Fruit fly (Drosophila melanogaster) whole organism, embryonic: ENCODE measurements around the gene CG4820.

Experiments used
- Atf6 ChIP-seq: fragments of 200-800 bp; sonication (Bioruptor generic); IDR thresholded peaks from 2 replicates; pipeline ENCODE4 v1.3.6; 2022; ENCODE audit warnings: missing biosample characterization, missing genetic modification characterization
- CG10209 ChIP-seq: fragments of 200-800 bp; sonication (Bioruptor generic); optimal IDR thresholded peaks from 3 replicates; lab custom pipeline; 2017; ENCODE audit warnings: missing biosample characterization, mild to moderate bottlenecking, missing genetic modification characterization, missing genetic modification reagents
- CG10366 ChIP-seq: fragments of 200-800 bp; sonication (Bioruptor generic); IDR thresholded peaks from 2 replicates; pipeline ENCODE4 v1.3.6; 2022; ENCODE audit warnings: missing biosample characterization, missing genetic modification characterization
- CG12219 ChIP-seq: fragments of 200-800 bp; sonication (Bioruptor generic); optimal IDR thresholded peaks from 3 replicates; lab custom pipeline; 2018; ENCODE audit warnings: missing biosample characterization, mild to moderate bottlenecking, missing genetic modification characterization
- CG12236 ChIP-seq: fragments of 200-800 bp; sonication (Bioruptor generic); optimal IDR thresholded peaks from 2 replicates; lab custom pipeline; 2016; ENCODE audit warnings: missing biosample characterization, missing genetic modification characterization
- CG14860 ChIP-seq: fragments of 200-800 bp; sonication (Bioruptor generic); IDR thresholded peaks from 3 replicates; pipeline ENCODE4 v1.3.6; 2022; ENCODE audit warnings: missing biosample characterization, missing genetic modification characterization; ENCODE audit not compliant: partially characterized antibody
- CG15011 ChIP-seq: fragments of 200-800 bp; sonication (Bioruptor generic); optimal IDR thresholded peaks from 3 replicates; lab custom pipeline; 2018; ENCODE audit warnings: missing biosample characterization, mild to moderate bottlenecking, missing genetic modification characterization
- CG17328 ChIP-seq: fragments of 200-800 bp; sonication (Bioruptor generic); IDR thresholded peaks from 2 replicates; pipeline ENCODE4 v1.3.6; 2022; ENCODE audit warnings: missing biosample characterization, missing genetic modification characterization
- CG17802 ChIP-seq: fragments of 200-800 bp; sonication (Bioruptor generic); optimal IDR thresholded peaks from 2 replicates; lab custom pipeline; 2018; ENCODE audit warnings: missing biosample characterization, mild to moderate bottlenecking, missing genetic modification characterization, moderate library complexity
- CG17829 ChIP-seq: fragments of 200-800 bp; optimal IDR thresholded peaks from 2 replicates; lab custom pipeline; 2019; ENCODE audit warnings: missing biosample characterization, mild to moderate bottlenecking, missing genetic modification characterization, moderate library complexity
- CG2129 ChIP-seq: fragments of 200-800 bp; sonication (Bioruptor generic); IDR thresholded peaks from 2 replicates; pipeline ENCODE4 v1.3.6; 2022; ENCODE audit warnings: missing biosample characterization, missing genetic modification characterization; ENCODE audit not compliant: partially characterized antibody
- CG30431 ChIP-seq: fragments of 200-800 bp; sonication (Bioruptor generic); optimal IDR thresholded peaks from 2 replicates; lab custom pipeline; 2017; ENCODE audit warnings: missing biosample characterization, missing genetic modification characterization
- CG3065 ChIP-seq: fragments of 200-800 bp; sonication (Bioruptor generic); optimal IDR thresholded peaks from 2 replicates; lab custom pipeline; 2016; ENCODE audit warnings: missing biosample characterization, missing genetic modification characterization
- CG31388 ChIP-seq: fragments of 200-800 bp; sonication (Bioruptor generic); optimal IDR thresholded peaks from 2 replicates; lab custom pipeline; 2016; ENCODE audit warnings: missing biosample characterization, missing genetic modification characterization
- CG3163 ChIP-seq: fragments of 200-800 bp; sonication (Bioruptor generic); optimal IDR thresholded peaks from 3 replicates; lab custom pipeline; 2016; ENCODE audit warnings: missing biosample characterization, missing genetic modification characterization
- CG33213 ChIP-seq: fragments of 200-800 bp; sonication (Bioruptor generic); optimal IDR thresholded peaks from 3 replicates; lab custom pipeline; 2016; ENCODE audit warnings: missing biosample characterization, missing genetic modification characterization
- CG34422 ChIP-seq: fragments of 200-800 bp; sonication (Bioruptor generic); IDR thresholded peaks from 3 replicates; pipeline ENCODE4 v1.3.6; 2022; ENCODE audit warnings: missing biosample characterization, missing genetic modification characterization
- CG6813 ChIP-seq: fragments of 200-800 bp; sonication (Bioruptor generic); optimal IDR thresholded peaks from 2 replicates; lab custom pipeline; 2017; ENCODE audit warnings: missing biosample characterization, missing genetic modification characterization, mild to moderate bottlenecking, moderate library complexity, missing genetic modification reagents
- CG8478 ChIP-seq: fragments of >200 bp; optimal IDR thresholded peaks from 2 replicates; lab custom pipeline; 2018
- CG9215 ChIP-seq: fragments of 200-800 bp; sonication (Bioruptor generic); IDR thresholded peaks from 2 replicates; pipeline ENCODE4 v1.3.6; 2022; ENCODE audit warnings: missing biosample characterization, missing genetic modification characterization
- CG9797 ChIP-seq: fragments of 200-800 bp; sonication (Bioruptor generic); optimal IDR thresholded peaks from 3 replicates; lab custom pipeline; 2018; ENCODE audit warnings: missing biosample characterization, mild to moderate bottlenecking, missing genetic modification characterization
- CrebB ChIP-seq: fragments of 200-800 bp; sonication (Bioruptor generic); optimal IDR thresholded peaks from 3 replicates; lab custom pipeline; 2018; ENCODE audit warnings: missing biosample characterization, mild to moderate bottlenecking, missing genetic modification characterization
- D19A ChIP-seq: fragments of 200-800 bp; optimal IDR thresholded peaks from 3 replicates; lab custom pipeline; 2019; ENCODE audit warnings: missing biosample characterization, mild to moderate bottlenecking, missing genetic modification characterization, moderate library complexity
- ERR ChIP-seq: fragments of 200-800 bp; sonication (Bioruptor generic); optimal IDR thresholded peaks from 2 replicates; lab custom pipeline; 2016; ENCODE audit warnings: missing biosample characterization, missing genetic modification characterization
- Hand ChIP-seq: fragments of 200-800 bp; sonication (Bioruptor generic); optimal IDR thresholded peaks from 2 replicates; lab custom pipeline; 2017; ENCODE audit warnings: mild to moderate bottlenecking, missing biosample characterization, missing genetic modification reagents, missing genetic modification characterization
- Hr78 ChIP-seq, 2 experiments: fragments of 200-800 bp in 1 of 2; fragments of >200 bp in 1 of 2; sonication (Bioruptor generic) in 1 of 2; optimal IDR thresholded peaks; 2 replicates each; lab custom pipeline; 2017 to 2019; ENCODE audit warnings: missing biosample characterization in 2 of 2, missing genetic modification characterization in 2 of 2, mild to moderate bottlenecking in 1 of 2, moderate library complexity in 1 of 2
- NK7.1 ChIP-seq: fragments of 200-800 bp; sonication (Bioruptor generic); optimal IDR thresholded peaks from 3 replicates; lab custom pipeline; 2016; ENCODE audit warnings: missing biosample characterization, missing genetic modification characterization
- Rx ChIP-seq: fragments of 200-800 bp; sonication (Bioruptor generic); IDR thresholded peaks from 2 replicates; pipeline ENCODE4 v1.3.6; 2022; ENCODE audit warnings: missing biosample characterization, missing genetic modification characterization
- Side ChIP-seq: fragments of 200-800 bp; sonication (Bioruptor generic); optimal IDR thresholded peaks from 2 replicates; lab custom pipeline; 2016; ENCODE audit warnings: missing biosample characterization, missing genetic modification characterization
- Taf1 ChIP-seq: fragments of 200-800 bp; sonication (Bioruptor generic); IDR thresholded peaks from 2 replicates; pipeline ENCODE4 v1.3.6; 2022; ENCODE audit warnings: missing biosample characterization, missing genetic modification characterization
- Tbp ChIP-seq: fragments of >200 bp; optimal IDR thresholded peaks from 2 replicates; lab custom pipeline; 2018; ENCODE audit warnings: missing biosample characterization, missing genetic modification characterization
- aop ChIP-seq: fragments of 200-800 bp; sonication (Bioruptor generic); IDR thresholded peaks from 2 replicates; pipeline ENCODE4 v1.3.6; 2022; ENCODE audit warnings: missing biosample characterization, missing genetic modification characterization
- ato ChIP-seq: fragments of 200-800 bp; sonication (Bioruptor generic); IDR thresholded peaks from 2 replicates; pipeline ENCODE4 v1.3.6; 2022; ENCODE audit warnings: missing biosample characterization, missing genetic modification characterization; ENCODE audit not compliant: partially characterized antibody
- bsh ChIP-seq, 2 experiments: fragments of 200-800 bp; sonication (Bioruptor generic); optimal IDR thresholded peaks; 2 replicates each; lab custom pipeline; 2017 to 2018; ENCODE audit warnings: mild to moderate bottlenecking in 2 of 2, missing biosample characterization in 2 of 2, missing genetic modification characterization in 2 of 2, moderate library complexity in 1 of 2
- caup ChIP-seq: fragments of 200-800 bp; sonication (Bioruptor generic); optimal IDR thresholded peaks from 3 replicates; lab custom pipeline; 2017; ENCODE audit warnings: missing biosample characterization, mild to moderate bottlenecking, missing genetic modification characterization, moderate library complexity; ENCODE audit not compliant: severe bottlenecking
- crol ChIP-seq: fragments of 200-800 bp; sonication (Bioruptor generic); IDR thresholded peaks from 2 replicates; pipeline ENCODE4 v1.3.6; 2022; ENCODE audit warnings: missing biosample characterization, missing genetic modification characterization
- fru ChIP-seq: fragments of >200 bp; optimal IDR thresholded peaks from 2 replicates; lab custom pipeline; 2017
- gcm ChIP-seq: fragments of 200-800 bp; sonication (Bioruptor generic); optimal IDR thresholded peaks from 2 replicates; lab custom pipeline; 2019; ENCODE audit warnings: missing biosample characterization, mild to moderate bottlenecking, missing genetic modification characterization, moderate library complexity
- gt ChIP-seq: fragments of 200-800 bp; sonication (Bioruptor generic); IDR thresholded peaks from 2 replicates; pipeline ENCODE4 v1.3.6; 2022; ENCODE audit warnings: missing biosample characterization, missing genetic modification characterization
- hbn ChIP-seq: fragments of 200-800 bp; sonication (Bioruptor generic); IDR thresholded peaks from 2 replicates; pipeline ENCODE4 v1.3.6; 2022; ENCODE audit warnings: missing biosample characterization, missing genetic modification characterization; ENCODE audit not compliant: partially characterized antibody
- inv ChIP-seq: fragments of 200-800 bp; sonication (Bioruptor generic); IDR thresholded peaks from 2 replicates; pipeline ENCODE4 v1.3.6; 2022; ENCODE audit warnings: missing biosample characterization, missing genetic modification characterization; ENCODE audit not compliant: partially characterized antibody
- nmo ChIP-seq: fragments of 200-800 bp; sonication (Bioruptor generic); optimal IDR thresholded peaks from 2 replicates; lab custom pipeline; 2018; ENCODE audit warnings: missing biosample characterization, mild to moderate bottlenecking, missing genetic modification characterization, moderate library complexity
- odd ChIP-seq: fragments of 200-800 bp; sonication (Bioruptor generic); optimal IDR thresholded peaks from 2 replicates; lab custom pipeline; 2017; ENCODE audit warnings: missing biosample characterization, mild to moderate bottlenecking, missing genetic modification characterization
- repo ChIP-seq: fragments of 200-800 bp; sonication (Bioruptor generic); optimal IDR thresholded peaks from 2 replicates; lab custom pipeline; 2016; ENCODE audit warnings: missing biosample characterization, missing genetic modification characterization
- slp2 ChIP-seq: fragments of 200-800 bp; sonication (Bioruptor generic); optimal IDR thresholded peaks from 2 replicates; lab custom pipeline; 2016; ENCODE audit warnings: missing biosample characterization, missing genetic modification characterization
- ssp ChIP-seq: fragments of 200-800 bp; sonication (Bioruptor generic); IDR thresholded peaks from 2 replicates; pipeline ENCODE4 v1.3.6; 2022; ENCODE audit warnings: missing biosample characterization, missing genetic modification characterization
- stc ChIP-seq: fragments of 200-800 bp; sonication (Bioruptor generic); IDR thresholded peaks from 2 replicates; pipeline ENCODE4 v1.3.6; 2022; ENCODE audit warnings: missing biosample characterization, missing genetic modification characterization
- stwl ChIP-seq: fragments of 200-800 bp; sonication (Bioruptor generic); optimal IDR thresholded peaks from 3 replicates; lab custom pipeline; 2018; ENCODE audit warnings: missing biosample characterization, mild to moderate bottlenecking, missing genetic modification characterization, moderate library complexity
- tgo ChIP-seq: fragments of 200-800 bp; sonication (Bioruptor generic); IDR thresholded peaks from 3 replicates; pipeline ENCODE4 v1.3.6; 2022; ENCODE audit warnings: missing biosample characterization, missing genetic modification characterization
- vvl ChIP-seq: fragments of 200-800 bp; sonication (Bioruptor generic); IDR thresholded peaks from 2 replicates; pipeline ENCODE4 v1.3.6; 2022; ENCODE audit warnings: missing biosample characterization, missing genetic modification characterization

Gene CG4820

DNA sequence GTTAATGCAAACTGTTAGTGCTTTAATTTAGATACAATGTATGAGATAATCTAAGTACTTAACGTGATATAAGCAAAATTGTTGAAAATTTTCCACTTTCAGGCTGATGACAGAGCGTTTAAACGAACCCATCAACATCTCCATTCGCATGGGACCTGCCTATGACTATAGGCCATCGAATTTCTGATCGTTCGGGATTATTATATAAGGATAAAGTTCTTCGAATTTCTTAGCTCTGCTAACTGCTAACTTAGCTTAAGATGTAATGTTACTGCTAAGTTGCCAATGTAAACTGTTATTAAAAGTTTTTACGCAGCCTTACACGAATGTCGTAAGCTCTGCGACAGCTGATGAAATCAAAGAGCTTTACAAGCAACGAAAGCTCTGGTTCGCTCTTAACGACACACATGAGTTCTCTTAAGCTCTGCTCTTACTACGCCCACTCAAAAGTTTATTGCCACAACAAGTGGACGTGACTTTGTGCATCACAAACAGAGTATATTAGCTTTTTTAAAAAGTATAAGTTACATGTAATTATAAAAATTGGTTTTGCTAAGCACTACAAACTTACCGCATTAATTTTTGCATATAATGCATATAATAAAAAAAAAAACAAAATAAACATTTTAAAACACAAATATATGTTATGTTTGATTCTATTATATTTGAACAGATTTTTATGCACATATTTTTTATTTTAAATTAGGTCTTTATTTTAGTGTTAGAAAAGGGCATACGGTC, 19.5 kb upstream of the CG4820 start (continued):
- no peak for TF ChIP-seq CG8478 (lab: Kevin White, UChicago)
- TF ChIP-seq CG6813 (GFP tag; lab: Kevin White, UChicago) = peak; percentile 97
- peak; percentile 98 for TF ChIP-seq stc (GFP tag; lab: Robert Waterston, UW)
- peak; percentile 98 for TF ChIP-seq odd (GFP tag; lab: Kevin White, UChicago)
- TF ChIP-seq crol = peak; percentile 73
- peak; percentile 99 for TF ChIP-seq CG9215 (GFP tag; lab: Robert Waterston, UW)
- TF ChIP-seq gcm = peak; percentile 97
- peak in 1 of 2 experiments; percentile 96 for TF ChIP-seq Hr78 (GFP tag; optimal IDR thresholded peaks at IDR 0.05; lab: Kevin White, UChicago)
- no peak for TF ChIP-seq aop (GFP tag; lab: Robert Waterston, UW)
- TF ChIP-seq CG34422 (GFP tag; lab: Robert Waterston, UW) = peak; percentile 98
- peak; percentile 98 for TF ChIP-seq caup (GFP tag; lab: Kevin White, UChicago)
- no peak for TF ChIP-seq Tbp (GFP tag; lab: Kevin White, UChicago)
- peak; percentile 100 for TF ChIP-seq nmo (GFP tag; lab: Kevin White, UChicago)
- TF ChIP-seq Hand (GFP tag; lab: Kevin White, UChicago) = peak; percentile 97
- peak; percentile 92 for TF ChIP-seq CG12219 (GFP tag; lab: Kevin White, UChicago)
- peak; percentile 98 for TF ChIP-seq CG15011 (GFP tag; lab: Kevin White, UChicago)
- TF ChIP-seq ato (GFP tag; lab: Robert Waterston, UW) = no peak
- TF ChIP-seq hbn (GFP tag; lab: Robert Waterston, UW) = no peak
- no peak for TF ChIP-seq stwl (tag; lab: Kevin White, UChicago)
- TF ChIP-seq CG2129 (GFP tag; lab: Robert Waterston, UW) = no peak
- TF ChIP-seq CG17328 (GFP tag; lab: Robert Waterston, UW) = peak; percentile 95
- peak in 1 of 2 experiments; percentile 98 for TF ChIP-seq bsh (GFP tag; optimal IDR thresholded peaks at IDR 0.05; lab: Kevin White, UChicago)
- peak; percentile 31 for TF ChIP-seq CG12236 (GFP tag; lab: Kevin White, UChicago)
- TF ChIP-seq tgo = peak; percentile 99
- TF ChIP-seq CG3163 (GFP tag; lab: Kevin White, UChicago) = peak; percentile 97
- TF ChIP-seq vvl (GFP tag; lab: Robert Waterston, UW) = peak; percentile 98
- TF ChIP-seq CG17829 (tag; lab: Kevin White, UChicago) = peak; percentile 96
- peak; percentile 88 for TF ChIP-seq CG17802 (tag; lab: Kevin White, UChicago)
- peak; percentile 90 for TF ChIP-seq Rx (GFP tag; lab: Robert Waterston, UW)
- TF ChIP-seq CG33213 (GFP tag; lab: Kevin White, UChicago) = no peak
- TF ChIP-seq gt (GFP tag; lab: Robert Waterston, UW) = peak; percentile 96
- peak; percentile 39 for TF ChIP-seq ERR
- no peak for TF ChIP-seq fru
- TF ChIP-seq Side = peak; percentile 59
- TF ChIP-seq CG10366 (GFP tag; lab: Robert Waterston, UW) = peak; percentile 97
- peak; percentile 92 for TF ChIP-seq CG3065 (GFP tag; lab: Kevin White, UChicago)
- peak; percentile 95 for TF ChIP-seq CrebB (tag; lab: Kevin White, UChicago)
- peak; percentile 94 for TF ChIP-seq Taf1 (GFP tag; lab: Robert Waterston, UW)
- peak; percentile 99 for TF ChIP-seq CG10209 (GFP tag; lab: Kevin White, UChicago)
- TF ChIP-seq CG14860 (GFP tag; lab: Robert Waterston, UW) = no peak
- peak; percentile 95 for TF ChIP-seq ssp (GFP tag; lab: Robert Waterston, UW)
- peak; percentile 65 for TF ChIP-seq repo (GFP tag; lab: Kevin White, UChicago)
- TF ChIP-seq inv (GFP tag; lab: Robert Waterston, UW) = no peak
- peak; percentile 99 for TF ChIP-seq Atf6 (GFP tag; lab: Robert Waterston, UW)
- no peak for TF ChIP-seq NK7.1 (GFP tag; lab: Kevin White, UChicago)
- peak; percentile 97 for TF ChIP-seq CG30431 (GFP tag; lab: Kevin White, UChicago)
- TF ChIP-seq CG9797 = peak; percentile 33
- TF ChIP-seq CG31388 (GFP tag; lab: Kevin White, UChicago) = peak; percentile 88
- TF ChIP-seq D19A (tag; lab: Kevin White, UChicago) = peak; percentile 99
- peak; percentile 95 for TF ChIP-seq slp2 (GFP tag; lab: Kevin White, UChicago)
